Worm (Caenorhabditis elegans) whole organism, L1 larva: Measurements from ENCODE around the gene lido-2.

Source experiments
- alr-1 ChIP-seq: fragments of 200-800 bp; sonication (Bioruptor generic); optimal IDR thresholded peaks from 2 replicates; lab custom pipeline; 2018; ENCODE audit warnings: borderline replicate concordance, mild to moderate bottlenecking, missing genetic modification characterization, missing compliant biosample characterization
- ama-1 ChIP-seq: fragments of 150-350 bp; optimal IDR thresholded peaks from 2 replicates; lab custom pipeline; 2014
- ceh-82 ChIP-seq, 3 experiments: fragments of 150-350 bp in 1 of 3; sonication (generic microtip) in 2 of 3; optimal IDR thresholded peaks; 2 replicates each; lab custom pipeline; 2014 to 2017; ENCODE audit warnings: missing biosample characterization in 3 of 3, missing genetic modification characterization in 3 of 3
- elt-2 ChIP-seq: sonication (generic microtip); optimal IDR thresholded peaks from 2 replicates; lab custom pipeline; 2016; ENCODE audit warnings: missing genetic modification characterization, mild to moderate bottlenecking, inconsistent platforms, missing compliant biosample characterization, missing genetic modification reagents
- fkh-10 ChIP-seq: sonication (generic microtip); optimal IDR thresholded peaks from 2 replicates; lab custom pipeline; 2017; ENCODE audit warnings: missing biosample characterization, missing genetic modification reagents, missing genetic modification characterization
- hlh-4 ChIP-seq: sonication (generic microtip); optimal IDR thresholded peaks from 2 replicates; lab custom pipeline; 2016; ENCODE audit warnings: mild to moderate bottlenecking, missing genetic modification characterization, missing compliant biosample characterization
- lin-39 ChIP-seq: fragments of 150-350 bp; optimal IDR thresholded peaks from 2 replicates; lab custom pipeline; 2014; ENCODE audit warnings: missing biosample characterization, missing genetic modification reagents, missing genetic modification characterization
- lsy-2 ChIP-seq, 2 experiments: fragments of 150-350 bp; optimal IDR thresholded peaks; 2 replicates each; lab custom pipeline; 2014; ENCODE audit warnings: missing biosample characterization in 2 of 2, missing genetic modification characterization in 2 of 2
- nhr-11 ChIP-seq: fragments of 150-350 bp; optimal IDR thresholded peaks from 2 replicates; lab custom pipeline; 2014; ENCODE audit warnings: missing biosample characterization, missing genetic modification characterization
- nhr-237 ChIP-seq: fragments of 150-350 bp; optimal IDR thresholded peaks from 2 replicates; lab custom pipeline; 2014; ENCODE audit warnings: missing biosample characterization, missing genetic modification characterization
- snpc-4 ChIP-seq: fragments of 150-350 bp; optimal IDR thresholded peaks from 2 replicates; lab custom pipeline; 2014; ENCODE audit warnings: missing biosample characterization, missing genetic modification characterization
- unc-130 ChIP-seq: fragments of 150-350 bp; optimal IDR thresholded peaks from 2 replicates; lab custom pipeline; 2017; ENCODE audit warnings: missing biosample characterization, missing genetic modification characterization, inconsistent platforms
- unc-62 ChIP-seq: fragments of 150-350 bp; optimal IDR thresholded peaks from 2 replicates; lab custom pipeline; 2014; ENCODE audit warnings: missing biosample characterization, missing genetic modification reagents, missing genetic modification characterization
- xbp-1 ChIP-seq: sonication (generic microtip); optimal IDR thresholded peaks from 2 replicates; lab custom pipeline; 2016; ENCODE audit warnings: missing genetic modification characterization, missing compliant biosample characterization

DNA sequence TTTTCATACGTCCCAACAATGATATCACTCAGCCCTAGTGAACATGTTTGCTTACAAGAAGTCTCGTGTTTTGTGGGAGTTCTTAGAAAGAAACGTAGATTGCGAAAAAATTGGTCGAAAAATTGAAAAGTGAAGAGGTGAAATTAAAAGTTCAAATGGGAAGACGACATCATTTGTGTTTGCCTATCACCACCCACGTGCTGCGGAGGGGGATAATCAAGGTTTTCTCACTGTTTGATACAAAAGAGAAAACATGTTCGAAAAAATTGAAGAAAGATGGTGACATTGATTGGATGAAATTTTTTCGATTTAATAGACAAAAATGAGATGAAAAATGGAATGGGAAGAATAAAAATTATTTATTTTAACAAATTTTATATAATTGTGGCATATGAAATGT is 30.1 kb downstream of the lido-2 start:
- TF ChIP-seq unc-62 (no peak), ama-1 (lab: Kevin White, UChicago) (no peak), lin-39 (tag; lab: Kevin White, UChicago) (no peak), nhr-11 (tag; lab: Kevin White, UChicago) (no peak), xbp-1 (tag; lab: Kevin White, UChicago) (no peak), fkh-10 (GFP tag; lab: Kevin White, UChicago) (no peak), snpc-4 (tag; lab: Kevin White, UChicago) (no peak), unc-130 (tag; lab: Kevin White, UChicago) (no peak), nhr-237 (tag; lab: Kevin White, UChicago) (no peak), hlh-4 (tag; lab: Kevin White, UChicago) (no peak), lsy-2 (tag; optimal IDR thresholded peaks at IDR 0.05; lab: Kevin White, UChicago) (no peak), ceh-82 (tag; optimal IDR thresholded peaks at IDR 0.05; lab: Kevin White, UChicago) (no peak), alr-1 (no peak), elt-2 (tag; lab: Kevin White, UChicago) (no peak)
